Fruit fly (Drosophila melanogaster) S2 (cell line): ENCODE measurements around the gene CG42232.

ENCODE experiments used
- CG8478 ChIP-seq: fragments of >200 bp; optimal IDR thresholded peaks from 2 replicates; lab custom pipeline; 2018
- CTCF ChIP-seq, 2 experiments: fragments of >200 bp; optimal IDR thresholded peaks; 2 replicates each; lab custom pipeline; 2018

- TF ChIP-seq CG8478 (lab: Kevin White, UChicago), result no peak
- no peak for TF ChIP-seq CTCF (optimal IDR thresholded peaks at IDR 0.05; lab: Kevin White, UChicago)
Measured at dm6 chr3R:16436374-16437037, 33.0 kb downstream of the CG42232 start, which contains the start of gene mRpS33.
